Worm (Caenorhabditis elegans) whole organism, L3 larva: ENCODE measurements around the gene rpl-33.

Experiments
- elt-3 ChIP-seq, 3 experiments: fragments of 150-350 bp in 1 of 3; sonication (generic microtip) in 2 of 3; optimal IDR thresholded peaks; 2 replicates in 2 of 3; 4 replicates in 1 of 3; lab custom pipeline; 2014 to 2017; ENCODE audit warnings: missing biosample characterization in 3 of 3, missing genetic modification characterization in 3 of 3
- fos-1 ChIP-seq: fragments of 150-350 bp; optimal IDR thresholded peaks from 2 replicates; lab custom pipeline; 2014; ENCODE audit warnings: missing biosample characterization, missing genetic modification characterization
- nhr-11 ChIP-seq: fragments of 150-350 bp; optimal IDR thresholded peaks from 2 replicates; lab custom pipeline; 2014; ENCODE audit warnings: missing biosample characterization, missing genetic modification characterization
- pqm-1 ChIP-seq: fragments of 150-350 bp; optimal IDR thresholded peaks from 2 replicates; lab custom pipeline; 2017; ENCODE audit warnings: missing biosample characterization, missing genetic modification characterization, inconsistent platforms

ce11 chrII:7098578-7098977 lies 6.8 kb upstream of the rpl-33 start, which contains the start of gene mct-5:
- TF ChIP-seq fos-1 (no peak), pqm-1 (tag; lab: Kevin White, UChicago) (no peak), elt-3 (tag; optimal IDR thresholded peaks at IDR 0.05; lab: Kevin White, UChicago) (no peak), nhr-11 (tag; lab: Kevin White, UChicago) (no peak)
